Fruit fly (Drosophila melanogaster) whole organism, embryonic: Measurements from ENCODE around the gene Cp18.

Source experiments
- CG1024 ChIP-seq: fragments of 200-800 bp; sonication (Bioruptor generic); IDR thresholded peaks from 2 replicates; pipeline ENCODE4 v1.3.6; 2022; ENCODE audit warnings: missing biosample characterization, missing genetic modification characterization
- CG11696 ChIP-seq: fragments of 200-800 bp; sonication (Bioruptor generic); IDR thresholded peaks from 2 replicates; pipeline ENCODE4 v1.3.6; 2022; ENCODE audit warnings: missing biosample characterization, missing genetic modification characterization
- CG13624 ChIP-seq: fragments of 200-800 bp; sonication (Bioruptor generic); optimal IDR thresholded peaks from 2 replicates; lab custom pipeline; 2016; ENCODE audit warnings: missing biosample characterization, missing genetic modification characterization
- CG14965 ChIP-seq: fragments of 200-800 bp; sonication (Bioruptor generic); optimal IDR thresholded peaks from 2 replicates; lab custom pipeline; 2016; ENCODE audit warnings: missing biosample characterization, missing genetic modification characterization, borderline replicate concordance
- CG15601 ChIP-seq: fragments of 200-800 bp; sonication (Bioruptor generic); optimal IDR thresholded peaks from 3 replicates; lab custom pipeline; 2019; ENCODE audit warnings: missing biosample characterization, mild to moderate bottlenecking, missing genetic modification characterization, moderate library complexity
- CG1647 ChIP-seq: fragments of 200-800 bp; sonication (Bioruptor generic); optimal IDR thresholded peaks from 3 replicates; lab custom pipeline; 2016; ENCODE audit warnings: missing biosample characterization, missing genetic modification characterization
- CG17912 ChIP-seq: fragments of 200-800 bp; sonication (Bioruptor generic); optimal IDR thresholded peaks from 2 replicates; lab custom pipeline; 2018; ENCODE audit warnings: missing biosample characterization, mild to moderate bottlenecking, missing genetic modification characterization
- CG2129 ChIP-seq: fragments of 200-800 bp; sonication (Bioruptor generic); IDR thresholded peaks from 2 replicates; pipeline ENCODE4 v1.3.6; 2022; ENCODE audit warnings: missing biosample characterization, missing genetic modification characterization; ENCODE audit not compliant: partially characterized antibody
- CG3281 ChIP-seq: fragments of 200-800 bp; sonication (Bioruptor generic); optimal IDR thresholded peaks from 3 replicates; lab custom pipeline; 2017; ENCODE audit warnings: missing biosample characterization, mild to moderate bottlenecking, missing genetic modification characterization
- CG3407 ChIP-seq: fragments of 200-800 bp; sonication (Bioruptor generic); optimal IDR thresholded peaks from 2 replicates; lab custom pipeline; 2018; ENCODE audit warnings: missing biosample characterization, mild to moderate bottlenecking, missing genetic modification characterization
- CG3726 ChIP-seq: fragments of 200-800 bp; sonication (Bioruptor generic); IDR thresholded peaks from 3 replicates; pipeline ENCODE4, ENCODE4 v1.3.6; 2022; ENCODE audit warnings: missing biosample characterization, missing genetic modification characterization
- CG4328 ChIP-seq: fragments of 200-800 bp; sonication (Bioruptor generic); optimal IDR thresholded peaks from 3 replicates; lab custom pipeline; 2017; ENCODE audit warnings: missing biosample characterization, missing genetic modification reagents, missing genetic modification characterization
- CG4360 ChIP-seq: fragments of 200-800 bp; sonication (Bioruptor generic); IDR thresholded peaks from 2 replicates; pipeline ENCODE4 v1.3.6; 2022; ENCODE audit warnings: missing biosample characterization, missing genetic modification characterization
- CG4820 ChIP-seq: fragments of 200-800 bp; sonication (Bioruptor generic); optimal IDR thresholded peaks from 3 replicates; lab custom pipeline; 2016; ENCODE audit warnings: missing biosample characterization, missing genetic modification characterization
- CG5180 ChIP-seq: fragments of 200-800 bp; sonication (Bioruptor generic); optimal IDR thresholded peaks from 3 replicates; lab custom pipeline; 2017; ENCODE audit warnings: missing biosample characterization, missing genetic modification characterization, mild to moderate bottlenecking, moderate library complexity, missing genetic modification reagents
- CG6272 ChIP-seq: fragments of 200-800 bp; sonication (Bioruptor generic); IDR thresholded peaks from 2 replicates; pipeline ENCODE4 v1.3.6; 2022; ENCODE audit warnings: missing biosample characterization, missing genetic modification characterization
- CG7372 ChIP-seq: fragments of 200-800 bp; sonication (Bioruptor generic); IDR thresholded peaks from 2 replicates; pipeline ENCODE4 v1.3.6; 2022; ENCODE audit warnings: missing biosample characterization, missing genetic modification characterization
- CG7556 ChIP-seq: fragments of 200-800 bp; sonication (Bioruptor generic); optimal IDR thresholded peaks from 2 replicates; lab custom pipeline; 2017; ENCODE audit warnings: missing biosample characterization, mild to moderate bottlenecking, missing genetic modification characterization
- CG9609 ChIP-seq: fragments of 200-800 bp; sonication (Bioruptor generic); optimal IDR thresholded peaks from 3 replicates; lab custom pipeline; 2016; ENCODE audit warnings: missing biosample characterization, missing genetic modification characterization
- Dek ChIP-seq: fragments of 200-800 bp; sonication (Bioruptor generic); optimal IDR thresholded peaks from 3 replicates; lab custom pipeline; 2019; ENCODE audit warnings: missing biosample characterization, mild to moderate bottlenecking, missing genetic modification characterization, moderate library complexity
- Doc3 ChIP-seq: fragments of 200-800 bp; sonication (Bioruptor generic); IDR thresholded peaks from 3 replicates; pipeline ENCODE4 v1.3.6; 2022; ENCODE audit warnings: missing biosample characterization, missing genetic modification characterization; ENCODE audit not compliant: partially characterized antibody
- Ets97D ChIP-seq: fragments of 200-800 bp; sonication (Bioruptor generic); optimal IDR thresholded peaks from 3 replicates; lab custom pipeline; 2016; ENCODE audit warnings: missing biosample characterization, missing genetic modification characterization
- Gug ChIP-seq: fragments of 200-800 bp; sonication (Bioruptor generic); IDR thresholded peaks from 4 replicates; pipeline ENCODE4 v1.3.6; 2022; ENCODE audit warnings: missing biosample characterization, missing genetic modification characterization
- HLH4C ChIP-seq: fragments of 200-800 bp; sonication (Bioruptor generic); IDR thresholded peaks from 3 replicates; pipeline ENCODE4 v1.3.6; 2022; ENCODE audit warnings: missing biosample characterization, missing genetic modification characterization; ENCODE audit not compliant: partially characterized antibody
- HLH54F ChIP-seq: fragments of 200-800 bp; sonication (Bioruptor generic); optimal IDR thresholded peaks from 3 replicates; lab custom pipeline; 2016; ENCODE audit warnings: missing biosample characterization, missing genetic modification characterization
- Hey ChIP-seq: fragments of 200-800 bp; sonication (Bioruptor generic); optimal IDR thresholded peaks from 3 replicates; lab custom pipeline; 2018; ENCODE audit warnings: missing biosample characterization, mild to moderate bottlenecking, missing genetic modification characterization
- HmgD ChIP-seq: fragments of 200-800 bp; sonication (Bioruptor generic); optimal IDR thresholded peaks from 3 replicates; lab custom pipeline; 2016; ENCODE audit warnings: missing biosample characterization, missing genetic modification characterization
- MESR4 ChIP-seq: fragments of 200-800 bp; sonication (Bioruptor generic); optimal IDR thresholded peaks from 2 replicates; lab custom pipeline; 2018; ENCODE audit warnings: missing biosample characterization, mild to moderate bottlenecking, missing genetic modification characterization, moderate library complexity
- Mad ChIP-seq: fragments of 200-800 bp; sonication (Bioruptor generic); optimal IDR thresholded peaks from 2 replicates; lab custom pipeline; 2016; ENCODE audit warnings: missing biosample characterization, missing genetic modification characterization
- Max ChIP-seq: fragments of 200-800 bp; sonication (Bioruptor generic); optimal IDR thresholded peaks from 2 replicates; lab custom pipeline; 2016; ENCODE audit warnings: missing biosample characterization, mild to moderate bottlenecking, missing genetic modification characterization
- Ptx1 ChIP-seq: fragments of 200-800 bp; sonication (Bioruptor generic); IDR thresholded peaks from 2 replicates; pipeline ENCODE4 v1.3.6; 2022; ENCODE audit warnings: missing biosample characterization, missing genetic modification characterization
- Sox102F ChIP-seq: fragments of 200-800 bp; sonication (Bioruptor generic); optimal IDR thresholded peaks from 2 replicates; lab custom pipeline; 2018; ENCODE audit warnings: missing biosample characterization, mild to moderate bottlenecking, missing genetic modification characterization, moderate library complexity
- aop ChIP-seq: fragments of 200-800 bp; sonication (Bioruptor generic); IDR thresholded peaks from 2 replicates; pipeline ENCODE4 v1.3.6; 2022; ENCODE audit warnings: missing biosample characterization, missing genetic modification characterization
- bab2 ChIP-seq: fragments of 200-800 bp; sonication (Bioruptor generic); optimal IDR thresholded peaks from 2 replicates; lab custom pipeline; 2016; ENCODE audit warnings: missing biosample characterization, missing genetic modification characterization
- cg ChIP-seq: fragments of 200-800 bp; sonication (Bioruptor generic); optimal IDR thresholded peaks from 3 replicates; lab custom pipeline; 2019; ENCODE audit warnings: missing biosample characterization, mild to moderate bottlenecking, missing genetic modification characterization, moderate library complexity
- chm ChIP-seq: fragments of 200-800 bp; sonication (Bioruptor generic); IDR thresholded peaks from 2 replicates; pipeline ENCODE4 v1.3.6; 2022; ENCODE audit warnings: missing biosample characterization, missing genetic modification characterization
- corto ChIP-seq: fragments of 200-800 bp; sonication (Bioruptor generic); optimal IDR thresholded peaks from 2 replicates; lab custom pipeline; 2016; ENCODE audit warnings: missing biosample characterization, mild to moderate bottlenecking, missing genetic modification characterization, moderate library complexity
- dmrt99B ChIP-seq: fragments of 200-800 bp; sonication (Bioruptor generic); optimal IDR thresholded peaks from 2 replicates; lab custom pipeline; 2018; ENCODE audit warnings: missing biosample characterization, mild to moderate bottlenecking, missing genetic modification characterization, moderate library complexity
- ems ChIP-seq: fragments of 200-800 bp; sonication (Bioruptor generic); optimal IDR thresholded peaks from 3 replicates; lab custom pipeline; 2016; ENCODE audit warnings: missing biosample characterization, missing genetic modification characterization
- en ChIP-seq: fragments of 200-800 bp; sonication (Bioruptor generic); optimal IDR thresholded peaks from 2 replicates; lab custom pipeline; 2016; ENCODE audit warnings: missing biosample characterization, missing genetic modification characterization
- insv ChIP-seq, 2 experiments: fragments of 200-800 bp; sonication (Bioruptor generic); optimal IDR thresholded peaks; 3 replicates each; lab custom pipeline; 2016 to 2018; ENCODE audit warnings: missing biosample characterization in 2 of 2, missing genetic modification characterization in 2 of 2
- jumu ChIP-seq: fragments of 200-800 bp; sonication (Bioruptor generic); optimal IDR thresholded peaks from 3 replicates; lab custom pipeline; 2016; ENCODE audit warnings: missing biosample characterization, missing genetic modification characterization
- lbe ChIP-seq: fragments of 200-800 bp; sonication (Bioruptor generic); optimal IDR thresholded peaks from 2 replicates; lab custom pipeline; 2016; ENCODE audit warnings: missing biosample characterization, mild to moderate bottlenecking, missing genetic modification characterization
- nerfin-2 ChIP-seq: fragments of 200-800 bp; sonication (Bioruptor generic); IDR thresholded peaks from 2 replicates; pipeline ENCODE4 v1.3.6; 2022; ENCODE audit warnings: missing biosample characterization, missing genetic modification characterization; ENCODE audit not compliant: partially characterized antibody
- pita ChIP-seq: fragments of 200-800 bp; sonication (Bioruptor generic); optimal IDR thresholded peaks from 2 replicates; lab custom pipeline; 2017; ENCODE audit warnings: missing biosample characterization, mild to moderate bottlenecking, missing genetic modification characterization
- pnt ChIP-seq: fragments of 200-800 bp; sonication (Bioruptor generic); optimal IDR thresholded peaks from 3 replicates; lab custom pipeline; 2016; ENCODE audit warnings: missing biosample characterization, missing genetic modification characterization
- salm ChIP-seq: fragments of 200-800 bp; sonication (Bioruptor generic); optimal IDR thresholded peaks from 2 replicates; lab custom pipeline; 2018; ENCODE audit warnings: missing biosample characterization, mild to moderate bottlenecking, missing genetic modification characterization
- twi ChIP-seq: fragments of 200-800 bp; optimal IDR thresholded peaks from 2 replicates; lab custom pipeline; 2019; ENCODE audit warnings: missing biosample characterization, mild to moderate bottlenecking, missing genetic modification characterization, moderate library complexity
- vnd ChIP-seq: fragments of 200-800 bp; sonication (Bioruptor generic); IDR thresholded peaks from 3 replicates; pipeline ENCODE4 v1.3.6; 2022; ENCODE audit warnings: missing biosample characterization, missing genetic modification characterization; ENCODE audit not compliant: partially characterized antibody
- wdn ChIP-seq: fragments of 200-800 bp; sonication (Bioruptor generic); IDR thresholded peaks from 2 replicates; pipeline ENCODE4 v1.3.6; 2022; ENCODE audit warnings: missing biosample characterization, missing genetic modification characterization

Cp18 gene

dm6 chr3L:8696487-8696954, 30.1 kb upstream of the Cp18 start (continued):
- TF ChIP-seq pita (GFP tag; lab: Kevin White, UChicago) (no peak), ems (peak; percentile 32), HLH54F (GFP tag; lab: Kevin White, UChicago) (no peak), CG3281 (GFP tag; lab: Kevin White, UChicago) (peak; percentile 70), corto (no peak), HmgD (peak; percentile 0), wdn (GFP tag; lab: Robert Waterston, UW) (peak; percentile 49; the same call in 1 of the 2 replicates), CG1647 (GFP tag; lab: Kevin White, UChicago) (no peak), CG9609 (GFP tag; lab: Kevin White, UChicago) (peak; percentile 43), en (GFP tag; lab: Kevin White, UChicago) (no peak), CG7556 (GFP tag; lab: Kevin White, UChicago) (peak; percentile 64), Ptx1 (GFP tag; lab: Robert Waterston, UW) (no peak), Dek (tag; lab: Kevin White, UChicago) (peak; percentile 44), CG4328 (GFP tag; lab: Kevin White, UChicago) (peak; percentile 78), Gug (GFP tag; lab: Robert Waterston, UW) (no peak), CG14965 (GFP tag; lab: Kevin White, UChicago) (no peak), Sox102F (GFP tag; lab: Kevin White, UChicago) (peak; percentile 55), insv (GFP tag; optimal IDR thresholded peaks at IDR 0.05; lab: Kevin White, UChicago) (peak in 1 of 2 experiments; percentile 28), Max (GFP tag; lab: Kevin White, UChicago) (peak; percentile 34), twi (tag; lab: Kevin White, UChicago) (peak; percentile 28), Ets97D (GFP tag; lab: Kevin White, UChicago) (no peak), HLH4C (GFP tag; lab: Robert Waterston, UW) (no peak), CG2129 (GFP tag; lab: Robert Waterston, UW) (no peak), Hey (tag; lab: Kevin White, UChicago) (peak; percentile 99), CG4820 (peak; percentile 3), CG13624 (GFP tag; lab: Kevin White, UChicago) (peak; percentile 60), aop (GFP tag; lab: Robert Waterston, UW) (0 out of 2 replicates have a peak, but pooled peaks have one; percentile 3), CG3407 (GFP tag; lab: Kevin White, UChicago) (peak; percentile 90), bab2 (GFP tag; lab: Kevin White, UChicago) (peak; percentile 40), pnt (no peak), CG7372 (GFP tag; lab: Robert Waterston, UW) (no peak), dmrt99B (tag; lab: Kevin White, UChicago) (peak; percentile 62), Mad (GFP tag; lab: Kevin White, UChicago) (peak; percentile 63), CG17912 (GFP tag; lab: Kevin White, UChicago) (peak; percentile 75), CG11696 (GFP tag; lab: Robert Waterston, UW) (peak; percentile 35; the same call in 1 of the 2 replicates), CG15601 (peak; percentile 71), lbe (GFP tag; lab: Kevin White, UChicago) (peak; percentile 68), MESR4 (no peak), CG3726 (no peak), vnd (0 out of 3 replicates have a peak, but pooled peaks have one; percentile 20), CG1024 (0 out of 2 replicates have a peak, but pooled peaks have one; percentile 38), CG5180 (peak; percentile 70), CG4360 (GFP tag; lab: Robert Waterston, UW) (peak; percentile 44), nerfin-2 (GFP tag; lab: Robert Waterston, UW) (no peak), salm (tag; lab: Kevin White, UChicago) (peak; percentile 52), cg (GFP tag; lab: Kevin White, UChicago) (no peak), CG6272 (GFP tag; lab: Robert Waterston, UW) (0 out of 2 replicates have a peak, but pooled peaks have one; percentile 21), Doc3 (GFP tag; lab: Robert Waterston, UW) (no peak), jumu (GFP tag; lab: Kevin White, UChicago) (peak; percentile 39), chm (GFP tag; lab: Robert Waterston, UW) (peak; percentile 57)
